Worm (Caenorhabditis elegans): ENCODE results near the gene K12H6.7.

Gene K12H6.7

DNA sequence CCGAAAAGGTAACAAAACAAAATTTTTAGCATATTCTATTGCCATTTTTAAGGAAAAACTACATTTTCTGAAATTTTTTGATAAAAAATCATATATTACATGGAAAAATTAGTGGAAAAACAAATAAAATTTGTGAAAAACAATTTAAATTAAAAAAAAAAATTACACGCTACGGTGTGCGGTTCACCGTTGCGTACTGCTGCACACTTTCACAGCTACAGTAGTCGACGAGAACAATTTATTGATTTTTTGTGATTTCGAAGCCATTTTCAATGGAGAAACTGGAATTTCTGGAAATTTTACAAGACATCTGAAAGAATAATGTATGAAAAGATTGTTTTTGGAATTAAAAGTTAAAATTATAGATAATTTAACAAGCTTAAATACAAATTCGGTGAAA lies 21.7 kb downstream of the K12H6.7 start:
- no peak for TF ChIP-seq hlh-4 (tag; optimal IDR thresholded peaks at IDR 0.05)
- TF ChIP-seq sptf-1 (tag; optimal IDR thresholded peaks at IDR 0.05) = no peak
- TF ChIP-seq nhr-11 (tag; optimal IDR thresholded peaks at IDR 0.05) = no peak
- TF ChIP-seq ceh-8 (GFP tag; optimal IDR thresholded peaks at IDR 0.05) = no peak
- TF ChIP-seq lin-35 (GFP tag; optimal IDR thresholded peaks at IDR 0.05) = no peak
- no peak for TF ChIP-seq unc-86 (tag; optimal IDR thresholded peaks at IDR 0.05)
- TF ChIP-seq aha-1 (tag; optimal IDR thresholded peaks at IDR 0.05) = no peak
- no peak for TF ChIP-seq dsc-1 (tag; optimal IDR thresholded peaks at IDR 0.05)
- no peak for TF ChIP-seq ztf-4 (tag; optimal IDR thresholded peaks at IDR 0.05)
- no peak for TF ChIP-seq lin-13 (GFP tag; optimal IDR thresholded peaks at IDR 0.05)
- TF ChIP-seq sox-4 (tag; optimal IDR thresholded peaks at IDR 0.05) = no peak
- no peak for TF ChIP-seq unc-62 (GFP tag; optimal IDR thresholded peaks at IDR 0.05)
- TF ChIP-seq zag-1 (tag; optimal IDR thresholded peaks at IDR 0.05) = no peak
- TF ChIP-seq blmp-1 (tag; optimal IDR thresholded peaks at IDR 0.05) = no peak

DNA sequence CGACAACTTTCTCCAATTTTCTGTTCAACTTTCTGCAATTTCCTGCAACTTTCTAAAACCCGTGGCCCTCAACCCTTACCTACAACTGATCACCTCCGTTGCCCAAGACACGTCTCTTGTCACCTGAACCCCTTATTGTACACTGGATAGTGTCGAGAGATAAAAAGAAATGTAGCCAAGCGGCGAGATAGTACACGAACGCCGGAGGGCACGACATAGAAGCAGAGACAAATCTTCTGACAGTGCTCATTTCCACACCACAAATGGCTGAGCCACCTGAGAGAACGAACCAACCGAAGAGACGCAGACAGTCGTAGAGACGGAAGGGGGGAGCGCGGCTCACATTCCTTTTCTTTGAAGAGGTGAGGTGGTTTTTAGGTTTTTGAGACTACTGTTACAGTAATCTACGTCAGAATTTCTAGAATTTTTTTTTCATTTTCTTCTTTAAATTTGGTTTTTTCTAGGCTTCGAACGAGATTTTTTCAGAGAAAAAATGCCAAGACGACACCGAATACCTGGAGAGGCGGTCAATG lies 29.0 kb downstream of the K12H6.7 start, which contains the start of gene K12H6.12:
Gene K12H6.12 (plus strand): TSS at position 483 of the 533 bp plus-strand sequence.
- TF ChIP-seq ceh-82 (tag; optimal IDR thresholded peaks at IDR 0.05) (peak in 1 of 3 experiments; percentile 1), lin-15B (tag; optimal IDR thresholded peaks at IDR 0.05) (no peak), dsc-1 (tag; optimal IDR thresholded peaks at IDR 0.05) (no peak), efl-1 (optimal IDR thresholded peaks at IDR 0.05) (peak in 1 of 2 experiments; percentile 28), efl-1 (GFP tag; optimal IDR thresholded peaks at IDR 0.05 in 1 of 2) (no peak), nhr-11 (tag; optimal IDR thresholded peaks at IDR 0.05) (peak; percentile 19)

DNA sequence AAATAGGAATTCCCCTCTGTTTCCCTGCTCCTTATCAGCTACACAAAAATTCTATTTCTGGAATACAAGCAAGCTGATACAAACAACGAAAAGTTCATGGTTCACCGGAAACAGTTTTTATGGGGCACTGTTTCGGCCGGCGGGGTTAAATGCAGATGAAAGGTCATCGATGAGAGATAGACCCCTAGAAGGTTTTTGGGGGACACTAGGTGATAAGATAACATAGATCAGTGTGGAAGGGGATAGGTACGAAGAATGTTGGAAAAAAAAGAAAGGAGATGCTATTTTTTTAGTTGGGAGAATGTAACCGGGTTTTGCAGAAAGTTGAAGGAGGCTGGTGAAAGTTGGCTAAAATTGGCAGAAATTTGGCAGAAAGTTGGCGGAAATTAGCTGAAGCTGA lies 31.2 kb downstream of the K12H6.7 start:
- peak in 1 of 6 experiments; percentile 50 for TF ChIP-seq elt-3 (tag; optimal IDR thresholded peaks at IDR 0.05)
- peak; percentile 18 for TF ChIP-seq blmp-1 (tag; optimal IDR thresholded peaks at IDR 0.05)
- TF ChIP-seq alr-1 (tag; optimal IDR thresholded peaks at IDR 0.05; ENCODE audit: borderline replicate concordance) = no peak
- TF ChIP-seq hlh-4 (tag; optimal IDR thresholded peaks at IDR 0.05) = no peak
- TF ChIP-seq zag-1 (tag; optimal IDR thresholded peaks at IDR 0.05) = no peak
- no peak for TF ChIP-seq pqm-1 (tag; optimal IDR thresholded peaks at IDR 0.05)
- TF ChIP-seq lin-13 (GFP tag; optimal IDR thresholded peaks at IDR 0.05) = no peak
- TF ChIP-seq nhr-47 (tag; optimal IDR thresholded peaks at IDR 0.05) = no peak
- peak; percentile 61 for TF ChIP-seq nhr-85 (tag)
- TF ChIP-seq C34B4.2 (tag; optimal IDR thresholded peaks at IDR 0.05) = no peak
- peak; percentile 0 for TF ChIP-seq nhr-20 (tag; optimal IDR thresholded peaks at IDR 0.05)

DNA sequence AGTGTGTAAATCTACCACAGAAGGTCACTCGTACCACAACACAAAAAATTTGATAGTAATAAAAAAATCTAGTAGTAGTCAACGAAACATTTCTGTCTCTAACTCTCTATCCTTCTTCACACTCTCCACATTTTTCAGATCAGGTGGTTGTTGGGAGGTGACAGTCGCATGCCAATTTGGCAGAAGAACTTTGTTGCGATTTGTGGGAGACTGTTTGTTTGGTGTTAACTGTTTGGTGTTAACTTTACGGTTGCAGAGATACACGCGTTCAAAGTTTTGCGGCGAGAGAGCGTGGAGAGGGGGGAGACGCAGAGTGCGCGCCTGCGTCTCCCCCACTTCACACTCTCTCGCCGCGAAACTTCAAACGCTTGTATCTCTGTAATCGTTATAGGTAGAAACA lies 31.8 kb downstream of the K12H6.7 start:
- TF ChIP-seq unc-98 (GFP tag; IDR thresholded peaks at IDR 0.05) (no peak), fkh-4 (tag; optimal IDR thresholded peaks at IDR 0.05; ENCODE audit: borderline replicate concordance) (no peak), ztf-4 (tag; optimal IDR thresholded peaks at IDR 0.05) (no peak), lsy-2 (tag; optimal IDR thresholded peaks at IDR 0.05) (peak in 1 of 2 experiments; percentile 14), Y116A8C.19 (tag; optimal IDR thresholded peaks at IDR 0.05; ENCODE audit: borderline replicate concordance) (no peak), pag-3 (tag; optimal IDR thresholded peaks at IDR 0.05; ENCODE audit: borderline replicate concordance, insufficient read depth) (no peak), nhr-90 (tag; optimal IDR thresholded peaks at IDR 0.05; ENCODE audit: poor library complexity) (no peak), tbx-2 (tag; optimal IDR thresholded peaks at IDR 0.05) (peak; percentile 22), C34B4.2 (tag; optimal IDR thresholded peaks at IDR 0.05) (no peak), mef-2 (tag; optimal IDR thresholded peaks at IDR 0.05) (no peak), elt-2 (tag; optimal IDR thresholded peaks at IDR 0.05) (no peak), ets-5 (GFP tag; IDR thresholded peaks at IDR 0.05) (no peak), ztf-11 (tag; optimal IDR thresholded peaks at IDR 0.05) (no peak), egl-13 (tag; optimal IDR thresholded peaks at IDR 0.05) (no peak), dpl-1 (GFP tag; optimal IDR thresholded peaks at IDR 0.05) (no peak), aly-2 (tag; optimal IDR thresholded peaks at IDR 0.05) (no peak), nhr-12 (tag; optimal IDR thresholded peaks at IDR 0.05) (no peak), mdl-1 (tag; optimal IDR thresholded peaks at IDR 0.05) (peak in 1 of 2 experiments; percentile 28), jun-1 (tag; optimal IDR thresholded peaks at IDR 0.05) (no peak), efl-1 (optimal IDR thresholded peaks at IDR 0.05) (no peak), efl-1 (GFP tag; optimal IDR thresholded peaks at IDR 0.05 in 1 of 2) (no peak), pax-3 (tag; optimal IDR thresholded peaks at IDR 0.05) (no peak), lin-35 (GFP tag; optimal IDR thresholded peaks at IDR 0.05) (peak in 1 of 2 experiments; percentile 65), fos-1 (tag; optimal IDR thresholded peaks at IDR 0.05) (no peak), fkh-8 (tag; optimal IDR thresholded peaks at IDR 0.05) (no peak), zip-4 (GFP tag; optimal IDR thresholded peaks at IDR 0.05) (no peak), nhr-237 (tag; optimal IDR thresholded peaks at IDR 0.05) (no peak)
